Worm (Caenorhabditis elegans) whole organism, L4/young adult: Measurements from ENCODE around the gene bath-46.

Source experiments
- W03F9.2 ChIP-seq: fragments of 150-350 bp; optimal IDR thresholded peaks from 2 replicates; lab custom pipeline; 2014; ENCODE audit warnings: missing biosample characterization, missing genetic modification characterization
- dao-5 ChIP-seq: sonication (generic microtip); optimal IDR thresholded peaks from 2 replicates; lab custom pipeline; 2016; ENCODE audit warnings: missing genotype, missing genetic modification characterization, moderate library complexity, missing compliant biosample characterization
- him-1 ChIP-seq: sonication (generic microtip); optimal IDR thresholded peaks from 2 replicates; lab custom pipeline; 2016; ENCODE audit warnings: missing genotype, missing genetic modification reagents, missing genetic modification characterization, missing compliant biosample characterization

DNA sequence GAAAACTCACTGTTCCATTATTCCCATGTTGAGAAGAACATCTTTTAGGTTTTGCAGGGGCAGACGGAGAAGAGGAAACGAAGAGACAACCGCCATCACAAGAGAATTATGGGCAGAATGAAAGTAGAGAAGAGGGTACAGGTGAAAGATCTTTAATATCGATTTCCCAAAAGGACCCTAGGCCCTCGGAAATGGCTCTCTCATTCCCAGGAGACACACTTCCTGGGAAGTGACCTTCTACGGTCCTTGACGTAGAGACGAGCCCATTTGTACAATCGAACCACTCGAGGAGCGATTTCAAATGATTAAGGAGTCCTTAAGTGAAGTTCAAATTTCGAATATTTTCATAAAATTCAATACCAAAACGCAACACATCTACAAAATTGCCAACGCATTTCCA is 26.7 kb upstream of the bath-46 start, which contains the start of gene fbxb-46:
- TF ChIP-seq him-1 (tag; lab: Kevin White, UChicago) (no peak), dao-5 (tag; lab: Kevin White, UChicago) (no peak), W03F9.2 (tag; lab: Kevin White, UChicago) (no peak)
